Fruit fly (Drosophila melanogaster): Measurements from ENCODE around the gene Tbh.

The Tbh gene

DNA sequence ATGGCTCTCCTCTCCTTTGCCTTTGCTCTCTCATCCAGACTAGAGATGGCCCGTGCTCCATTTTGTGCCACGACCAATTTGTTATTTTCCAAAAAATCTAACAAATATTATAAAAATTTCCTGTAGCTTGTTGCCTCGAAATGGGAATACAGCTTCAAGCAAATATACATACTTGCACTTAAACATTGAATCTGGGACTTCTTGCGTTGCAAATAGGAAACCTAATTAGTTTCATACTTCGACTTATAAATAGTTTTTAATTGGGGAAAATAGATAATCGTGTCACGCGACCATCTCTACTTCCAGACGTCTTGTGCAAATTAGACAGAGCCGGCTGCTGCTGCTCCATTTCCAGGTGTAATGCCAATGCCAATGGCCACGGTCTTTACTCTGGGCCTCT, 25.1 kb upstream of the Tbh start (continued):
- TF ChIP-seq CG3847 (GFP tag; IDR thresholded peaks at IDR 0.05) (0 out of 2 replicates have a peak, but pooled peaks have one; percentile 18), CG6654 (GFP tag; optimal IDR thresholded peaks at IDR 0.05) (no peak), chn (GFP tag; optimal IDR thresholded peaks at IDR 0.05) (peak; percentile 46), hkb (optimal IDR thresholded peaks at IDR 0.05) (no peak), hkb (GFP tag; IDR thresholded peaks at IDR 0.05) (peak; percentile 35; the same call in 1 of the 2 replicates), jigr1 (GFP tag; IDR thresholded peaks at IDR 0.05) (no peak), jumu (GFP tag; optimal IDR thresholded peaks at IDR 0.05) (peak; percentile 15), wdn (GFP tag; IDR thresholded peaks at IDR 0.05) (no peak), HmgZ (tag; optimal IDR thresholded peaks at IDR 0.05) (peak; percentile 30), CG2129 (GFP tag; IDR thresholded peaks at IDR 0.05; ENCODE audit: partially characterized antibody) (peak; percentile 43; the same call in 1 of the 2 replicates), chif (GFP tag; optimal IDR thresholded peaks at IDR 0.05) (peak in 1 of 2 experiments; percentile 42), pb (GFP tag; optimal IDR thresholded peaks at IDR 0.05) (no peak), Sox100B (GFP tag; optimal IDR thresholded peaks at IDR 0.05) (peak; percentile 49), nau (GFP tag; optimal IDR thresholded peaks at IDR 0.05) (peak; percentile 13), HLH3B (GFP tag; IDR thresholded peaks at IDR 0.05) (peak; percentile 26; the same call in 1 of the 2 replicates), al (GFP tag; IDR thresholded peaks at IDR 0.05) (0 out of 2 replicates have a peak, but pooled peaks have one; percentile 15), CG10267 (tag; optimal IDR thresholded peaks at IDR 0.05) (peak; percentile 35), otp (GFP tag; IDR thresholded peaks at IDR 0.05) (no peak), Atf3 (GFP tag; optimal IDR thresholded peaks at IDR 0.05) (no peak), Mes4 (GFP tag; optimal IDR thresholded peaks at IDR 0.05) (no peak), HLH4C (GFP tag; IDR thresholded peaks at IDR 0.05; ENCODE audit: partially characterized antibody) (peak; percentile 36; the same call in 1 of the 3 replicates), HLHmδ (GFP tag; optimal IDR thresholded peaks at IDR 0.05) (no peak), CG10209 (GFP tag; optimal IDR thresholded peaks at IDR 0.05) (peak; percentile 20), CG6765 (GFP tag; optimal IDR thresholded peaks at IDR 0.05) (no peak), Dll (GFP tag; IDR thresholded peaks at IDR 0.05; ENCODE audit: partially characterized antibody) (peak; percentile 83), CG2202 (tag; optimal IDR thresholded peaks at IDR 0.05) (no peak), sug (tag; optimal IDR thresholded peaks at IDR 0.05) (peak; percentile 40), D19B (GFP tag; optimal IDR thresholded peaks at IDR 0.05) (peak; percentile 11), corto (GFP tag; optimal IDR thresholded peaks at IDR 0.05) (peak; percentile 66), nom (GFP tag; optimal IDR thresholded peaks at IDR 0.05) (peak; percentile 73), Vsx1 (GFP tag; optimal IDR thresholded peaks at IDR 0.05) (peak; percentile 2), fd96Cb (tag; optimal IDR thresholded peaks at IDR 0.05) (peak; percentile 47), eyg (GFP tag; optimal IDR thresholded peaks at IDR 0.05) (no peak), Doc3 (GFP tag; IDR thresholded peaks at IDR 0.05; ENCODE audit: partially characterized antibody) (peak; percentile 67), CG5180 (GFP tag; optimal IDR thresholded peaks at IDR 0.05) (peak; percentile 4), Sox102F (GFP tag; optimal IDR thresholded peaks at IDR 0.05) (peak; percentile 66), lab (GFP tag; optimal IDR thresholded peaks at IDR 0.05) (peak; percentile 73), BtbVII (GFP tag; optimal IDR thresholded peaks at IDR 0.05) (peak; percentile 38), mam (GFP tag; optimal IDR thresholded peaks at IDR 0.05) (peak; percentile 57), unc-4 (GFP tag; IDR thresholded peaks at IDR 0.05; ENCODE audit: partially characterized antibody) (peak; percentile 67; the same call in 1 of the 2 replicates), CG12769 (tag; optimal IDR thresholded peaks at IDR 0.05) (peak; percentile 42), CG12236 (GFP tag; optimal IDR thresholded peaks at IDR 0.05) (no peak), zfh2 (GFP tag; optimal IDR thresholded peaks at IDR 0.05) (peak; percentile 55), sens (GFP tag) (peak; percentile 90), CG7271 (tag; optimal IDR thresholded peaks at IDR 0.05) (no peak), CG17568 (GFP tag; optimal IDR thresholded peaks at IDR 0.05) (peak; percentile 8), inv (GFP tag; IDR thresholded peaks at IDR 0.05; ENCODE audit: partially characterized antibody) (peak; percentile 28; the same call in 1 of the 2 replicates), CG8359 (GFP tag; optimal IDR thresholded peaks at IDR 0.05; ENCODE audit: borderline replicate concordance) (no peak), zen2 (GFP tag; IDR thresholded peaks at IDR 0.05; ENCODE audit: partially characterized antibody) (no peak; the same call in 2 of the 3 replicates)

All from whole organism, embryonic.